Worm (Caenorhabditis elegans): ENCODE measurements around the gene F41H8.2.
"Not testable (repeated sequence)": the region's sequence is repeated elsewhere in the genome, so short reads cannot be mapped to it uniquely, and the experiment has no call there.

F41H8.2 gene

ce11 chrV:814716-815115, 11.5 kb upstream of the F41H8.2 start, which contains the start of gene R13D11.3:
TSS of gene R13D11.3 (plus strand) at chrV:815016.
- no peak for TF ChIP-seq nhr-12 (tag; optimal IDR thresholded peaks at IDR 0.05)
- TF ChIP-seq ZK546.5 (tag; optimal IDR thresholded peaks at IDR 0.05) = no peak
- TF ChIP-seq nhr-77 (tag; optimal IDR thresholded peaks at IDR 0.05) = no peak
- TF ChIP-seq nhr-6 (tag; optimal IDR thresholded peaks at IDR 0.05) = no peak
- no peak for TF ChIP-seq sma-3 (GFP tag; optimal IDR thresholded peaks at IDR 0.05)
- no peak for TF ChIP-seq snpc-4 (tag; optimal IDR thresholded peaks at IDR 0.05)

- TF ChIP-seq nhr-11 (tag; optimal IDR thresholded peaks at IDR 0.05) = no peak
- no peak for TF ChIP-seq sma-9 (GFP tag; optimal IDR thresholded peaks at IDR 0.05)
- TF ChIP-seq sma-9 (tag; optimal IDR thresholded peaks at IDR 0.05) = no peak
- TF ChIP-seq ceh-82 (tag; optimal IDR thresholded peaks at IDR 0.05) = no peak
- no peak for TF ChIP-seq ztf-4 (tag; optimal IDR thresholded peaks at IDR 0.05)
- no peak for TF ChIP-seq nhr-10 (tag; optimal IDR thresholded peaks at IDR 0.05)
- TF ChIP-seq nhr-6 (tag; optimal IDR thresholded peaks at IDR 0.05) = no peak
- no peak for TF ChIP-seq ZK546.5 (tag; optimal IDR thresholded peaks at IDR 0.05)
- TF ChIP-seq ztf-11 (tag; optimal IDR thresholded peaks at IDR 0.05) = no peak
- no peak for TF ChIP-seq elt-3 (tag; optimal IDR thresholded peaks at IDR 0.05)
- TF ChIP-seq lin-13 (GFP tag; optimal IDR thresholded peaks at IDR 0.05) = no peak
- no peak for TF ChIP-seq sma-3 (GFP tag; optimal IDR thresholded peaks at IDR 0.05)
- no peak for TF ChIP-seq gmeb-1 (tag; optimal IDR thresholded peaks at IDR 0.05)
- TF ChIP-seq nhr-129 (tag; optimal IDR thresholded peaks at IDR 0.05) = no peak
Measured at ce11 chrV:817182-817581, 9.0 kb upstream of the F41H8.2 start, which contains the start of gene R13D11.1. TSS of gene R13D11.1 (plus strand) at chrV:817482.

- not testable (repeated sequence) for TF ChIP-seq nhr-129, mab-5, egl-27 (tag; optimal IDR thresholded peaks at IDR 0.05)
Measured at ce11 chrV:820629-821028, 5.6 kb upstream of the F41H8.2 start, which contains the start of gene srx-32. TSS of gene srx-32 (minus strand) at chrV:820729.

ce11 chrV:822922-823321, 3.3 kb upstream of the F41H8.2 start, which contains the start of gene srx-31:
TSS of gene srx-31 (minus strand) at chrV:823022.
- not testable (repeated sequence) for TF ChIP-seq nhr-21 (tag; optimal IDR thresholded peaks at IDR 0.05); sma-3 (GFP tag; optimal IDR thresholded peaks at IDR 0.05); R02D3.7 (tag; optimal IDR thresholded peaks at IDR 0.05)

- no peak for TF ChIP-seq mab-5 (tag; optimal IDR thresholded peaks at IDR 0.05)
- no peak for TF ChIP-seq elt-1 (tag; optimal IDR thresholded peaks at IDR 0.05)
- no peak for TF ChIP-seq egl-27 (tag; optimal IDR thresholded peaks at IDR 0.05)
- TF ChIP-seq dmd-4 (tag; optimal IDR thresholded peaks at IDR 0.05) = no peak
- no peak for TF ChIP-seq ceh-16 (tag; optimal IDR thresholded peaks at IDR 0.05)
- no peak for TF ChIP-seq F13H6.1 (tag; optimal IDR thresholded peaks at IDR 0.05)
- TF ChIP-seq R02D3.7 (tag; optimal IDR thresholded peaks at IDR 0.05) = no peak
- no peak for TF ChIP-seq alr-1 (tag; optimal IDR thresholded peaks at IDR 0.05)
- no peak for TF ChIP-seq nhr-23 (tag; optimal IDR thresholded peaks at IDR 0.05)
Measured at ce11 chrV:833368-833767, 7.2 kb downstream of the F41H8.2 start, which contains the start of gene F41H8.1. TSS of gene F41H8.1 (plus strand) at chrV:833668.

- not testable (repeated sequence) for TF ChIP-seq ztf-1 (GFP tag; conservative IDR thresholded peaks at IDR 0.05); lin-39 (tag; optimal IDR thresholded peaks at IDR 0.05); nhr-129 (tag; optimal IDR thresholded peaks at IDR 0.05)
Measured at ce11 chrV:838984-839471, 12.8 kb downstream of the F41H8.2 start, which contains the start of the genes K09C6.7 and K09C6.10. TSS of gene K09C6.7 (minus strand) at chrV:839084. TSS of gene K09C6.10 (plus strand) at chrV:839421.

ce11 chrV:842611-843010, 16.4 kb downstream of the F41H8.2 start:
- TF ChIP-seq nhr-12 (tag; optimal IDR thresholded peaks at IDR 0.05) = no peak
- TF ChIP-seq ZK546.5 (tag; optimal IDR thresholded peaks at IDR 0.05) = no peak
- TF ChIP-seq F13H6.1 (tag; optimal IDR thresholded peaks at IDR 0.05) = no peak
- no peak for TF ChIP-seq egl-27 (tag; optimal IDR thresholded peaks at IDR 0.05)
- TF ChIP-seq mab-5 (tag; optimal IDR thresholded peaks at IDR 0.05) = no peak
- TF ChIP-seq nhr-6 (tag; optimal IDR thresholded peaks at IDR 0.05) = no peak
- TF ChIP-seq C34F6.9 (tag; optimal IDR thresholded peaks at IDR 0.05) = no peak
- no peak for TF ChIP-seq unc-62 (GFP tag; optimal IDR thresholded peaks at IDR 0.05)

Data from whole organism, L2 larva.